Worm (Caenorhabditis elegans): ENCODE data around the gene madf-1.

The madf-1 gene

DNA sequence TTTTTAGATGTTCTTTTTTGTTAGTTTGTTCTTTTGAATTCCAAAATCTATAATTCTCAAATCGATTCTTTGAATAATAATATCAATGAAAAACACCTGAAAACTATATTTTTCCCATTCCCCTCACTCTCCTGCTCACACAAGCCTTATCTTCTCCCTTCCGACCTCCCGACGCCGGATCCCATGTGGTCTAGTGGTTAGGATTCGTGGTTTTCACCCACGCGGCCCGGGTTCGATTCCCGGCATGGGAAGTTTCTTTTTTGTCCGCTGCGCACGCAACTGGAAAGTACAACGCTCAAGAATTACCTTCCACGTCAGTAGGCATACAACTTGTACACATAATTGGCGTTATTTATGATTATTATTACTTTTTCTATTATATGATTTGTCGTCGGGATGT, 10.9 kb upstream of the madf-1 start:
- TF ChIP-seq W03F9.2 (tag; optimal IDR thresholded peaks at IDR 0.05) (no peak), dao-5 (tag; optimal IDR thresholded peaks at IDR 0.05) (peak; percentile 57)

DNA sequence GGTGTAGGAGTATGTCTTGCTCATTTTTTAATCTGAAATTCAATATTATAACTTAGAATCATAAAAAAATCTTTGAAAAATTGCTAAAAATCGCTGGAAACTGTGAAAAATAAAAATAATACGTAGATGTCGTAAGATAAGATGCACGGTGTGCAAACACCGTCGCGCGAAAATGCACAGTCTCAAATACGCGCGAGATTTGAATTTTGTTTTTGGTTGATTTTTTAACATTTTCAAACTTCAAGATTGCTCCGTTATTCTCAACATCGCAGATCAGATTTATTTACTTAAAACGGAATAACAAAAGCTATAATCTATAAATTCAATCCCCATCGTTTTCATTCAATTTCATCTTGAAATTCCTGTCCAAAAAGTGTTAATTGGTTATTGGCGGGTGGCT, 10.4 kb upstream of the madf-1 start, which contains the start of gene Y55F3BR.6:
Y55F3BR.6 (minus strand) TSS at position 32 of the 400 bp plus-strand sequence.
- TF ChIP-seq W03F9.2 (tag; optimal IDR thresholded peaks at IDR 0.05) (no peak), him-1 (tag; optimal IDR thresholded peaks at IDR 0.05) (no peak), dao-5 (tag; optimal IDR thresholded peaks at IDR 0.05) (no peak)

DNA sequence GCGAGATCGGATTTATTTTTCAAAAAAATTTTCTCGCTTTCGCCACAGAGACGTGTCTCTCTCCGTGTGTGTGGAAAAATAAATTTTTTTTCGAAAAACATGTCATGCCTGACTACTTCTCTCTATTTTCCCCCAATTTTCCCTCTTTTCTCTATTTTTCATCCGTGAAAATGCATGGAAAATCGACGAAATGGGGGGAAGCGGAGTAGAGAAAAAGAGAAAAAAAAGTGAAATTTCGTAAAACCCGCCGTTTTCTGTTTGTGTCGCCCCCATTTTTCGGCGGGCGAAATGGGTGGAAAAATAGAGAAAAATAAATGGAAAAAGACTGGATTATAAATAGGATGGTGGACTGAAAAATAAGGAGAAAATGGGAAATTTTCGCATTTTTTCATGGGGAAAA, 1.8 kb upstream of the madf-1 start:
- TF ChIP-seq dao-5 (tag; optimal IDR thresholded peaks at IDR 0.05) (no peak), W03F9.2 (tag; optimal IDR thresholded peaks at IDR 0.05) (no peak)

DNA sequence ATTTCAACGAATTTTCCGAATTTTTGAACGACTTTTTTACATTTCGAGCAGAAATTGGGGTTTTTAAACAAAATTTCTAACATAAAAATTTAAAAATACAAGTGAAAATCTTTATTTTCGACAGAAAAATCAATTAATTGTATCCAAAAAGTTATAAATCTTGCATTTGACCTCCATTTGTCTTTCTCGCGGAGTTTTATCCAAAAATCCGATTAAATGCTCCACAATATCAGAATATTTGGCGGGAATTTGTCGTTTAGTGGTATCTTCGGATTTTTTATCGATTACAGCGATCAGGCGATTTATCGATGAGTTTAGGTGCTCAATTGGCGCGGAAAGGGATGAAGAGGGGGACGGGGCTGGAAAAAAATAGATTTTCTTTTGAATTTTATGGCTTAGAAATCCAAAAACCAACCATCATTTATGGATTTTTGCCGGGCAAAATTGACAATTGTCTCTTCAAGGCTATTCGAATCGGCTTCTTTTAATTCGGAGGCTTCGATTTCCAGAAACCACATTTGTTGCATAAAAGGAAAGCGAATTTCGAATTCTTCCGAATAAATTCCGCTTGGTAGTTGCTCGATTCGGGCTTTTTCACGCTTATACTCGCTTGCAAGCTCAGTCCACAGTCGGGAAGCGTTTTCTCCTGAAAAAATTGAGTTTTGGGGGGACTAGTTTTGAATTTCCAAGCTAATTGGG, 1.3 kb downstream of the madf-1 start:
- TF ChIP-seq dao-5 (tag; optimal IDR thresholded peaks at IDR 0.05) (no peak), him-1 (tag; optimal IDR thresholded peaks at IDR 0.05) (no peak), W03F9.2 (tag; optimal IDR thresholded peaks at IDR 0.05) (no peak)

DNA sequence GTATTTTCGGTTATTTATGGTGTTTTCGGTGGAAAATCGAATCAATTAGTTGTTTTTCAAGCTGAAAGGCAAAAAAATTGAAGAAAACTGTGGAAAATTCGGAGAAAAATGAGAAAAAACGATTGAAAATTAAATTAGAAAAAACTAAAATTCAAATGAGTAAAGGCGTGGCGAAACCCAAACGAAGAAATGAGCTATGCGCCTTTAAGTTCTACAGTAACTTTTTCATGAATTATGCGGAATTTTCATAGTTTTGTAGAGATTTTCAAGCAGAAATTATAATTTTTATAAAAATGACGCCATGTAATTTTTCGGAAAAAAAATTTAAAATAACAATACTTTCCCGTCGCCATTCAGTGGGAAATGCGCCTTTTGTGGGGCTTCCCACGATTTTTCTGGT, 2.0 kb downstream of the madf-1 start:
- TF ChIP-seq him-1 (tag; optimal IDR thresholded peaks at IDR 0.05) (no peak), dao-5 (tag; optimal IDR thresholded peaks at IDR 0.05) (no peak), W03F9.2 (tag; optimal IDR thresholded peaks at IDR 0.05) (no peak)

DNA sequence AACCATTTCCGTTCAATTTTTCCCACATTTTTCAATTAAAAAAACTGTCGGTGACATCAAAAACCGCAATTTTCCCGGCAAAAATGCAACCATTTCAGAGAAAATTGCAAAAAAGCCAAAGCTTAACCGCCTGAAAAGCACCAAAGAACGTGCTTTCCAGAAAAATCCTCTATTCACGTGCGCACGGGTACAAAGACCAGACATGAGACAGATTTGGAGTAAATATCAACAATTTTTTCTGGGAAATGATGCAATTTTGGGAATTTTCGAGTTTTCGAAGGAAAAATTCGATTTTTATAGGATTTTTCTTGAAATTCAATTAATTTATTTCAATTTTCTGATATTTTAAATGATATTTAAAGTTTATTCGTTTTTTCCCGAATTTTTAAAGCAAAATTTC, 2.6 kb downstream of the madf-1 start:
- TF ChIP-seq dao-5 (tag; optimal IDR thresholded peaks at IDR 0.05) (no peak), him-1 (tag; optimal IDR thresholded peaks at IDR 0.05) (no peak)

DNA sequence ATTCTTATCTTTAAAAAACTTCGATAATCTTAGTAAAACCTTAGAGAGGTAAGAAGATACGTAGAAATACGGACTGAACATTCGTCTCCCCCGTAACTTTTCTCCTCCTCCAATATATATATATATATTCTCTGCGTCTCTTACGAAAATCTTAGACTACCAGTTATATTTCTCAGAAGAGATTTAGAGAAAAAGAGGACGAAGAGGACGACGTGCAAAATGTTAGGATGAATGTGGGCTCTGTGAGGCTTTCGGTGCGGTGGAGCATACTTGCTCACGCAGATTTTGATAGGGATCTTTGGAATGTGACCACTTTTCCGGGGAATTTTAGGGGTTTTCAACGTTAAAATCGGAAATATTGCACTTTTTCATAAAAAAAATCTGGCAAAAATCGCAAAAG, 3.3 kb downstream of the madf-1 start:
- TF ChIP-seq dao-5 (tag; optimal IDR thresholded peaks at IDR 0.05) (no peak), him-1 (tag; optimal IDR thresholded peaks at IDR 0.05) (no peak), W03F9.2 (tag; optimal IDR thresholded peaks at IDR 0.05) (no peak)

DNA sequence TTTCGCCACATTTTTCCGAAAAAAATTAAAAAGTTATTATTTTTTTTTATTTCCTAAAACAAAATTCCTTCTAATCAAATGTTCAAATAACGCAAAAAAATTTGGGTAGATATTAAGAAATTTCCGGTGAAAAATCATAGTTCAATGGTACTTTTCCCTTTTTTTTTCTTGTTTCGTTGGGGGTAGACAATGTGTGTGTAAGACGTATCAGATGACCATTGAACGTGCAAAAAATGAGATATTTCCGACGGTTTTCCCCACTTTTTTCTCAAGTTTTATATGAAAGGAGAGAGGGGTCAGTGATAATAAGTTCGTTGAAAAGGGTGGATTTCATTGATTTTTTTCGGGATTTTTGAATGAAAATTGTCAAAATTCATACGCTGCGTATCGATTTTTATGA, 5.6 kb downstream of the madf-1 start:
- TF ChIP-seq W03F9.2 (tag; optimal IDR thresholded peaks at IDR 0.05) = no peak
- no peak for TF ChIP-seq dao-5 (tag; optimal IDR thresholded peaks at IDR 0.05)
- TF ChIP-seq him-1 (tag; optimal IDR thresholded peaks at IDR 0.05) = no peak

DNA sequence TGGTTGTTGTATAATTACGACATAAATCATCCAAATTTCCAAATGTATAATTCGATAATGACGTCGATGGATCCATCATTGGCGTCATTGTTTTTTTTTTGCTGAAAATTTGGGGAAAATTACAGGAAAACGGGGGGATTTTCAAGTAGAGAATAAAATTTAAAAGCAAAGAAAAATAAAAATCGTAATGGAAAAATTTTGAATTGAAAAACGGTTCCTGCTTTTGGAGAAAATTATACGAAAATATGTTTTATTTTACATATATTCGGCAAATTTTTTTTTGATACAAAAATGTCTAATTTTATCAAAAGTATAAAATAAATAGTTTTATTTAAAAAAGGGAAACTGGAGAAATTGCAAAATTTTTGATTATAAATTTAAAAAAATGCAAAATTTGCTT, 6.8 kb downstream of the madf-1 start, which contains the start of gene zipt-15:
zipt-15 (minus strand) TSS at position 101 of the 400 bp plus-strand sequence.
- TF ChIP-seq him-1 (tag; optimal IDR thresholded peaks at IDR 0.05) (no peak), W03F9.2 (tag; optimal IDR thresholded peaks at IDR 0.05) (no peak), dao-5 (tag; optimal IDR thresholded peaks at IDR 0.05) (no peak)

DNA sequence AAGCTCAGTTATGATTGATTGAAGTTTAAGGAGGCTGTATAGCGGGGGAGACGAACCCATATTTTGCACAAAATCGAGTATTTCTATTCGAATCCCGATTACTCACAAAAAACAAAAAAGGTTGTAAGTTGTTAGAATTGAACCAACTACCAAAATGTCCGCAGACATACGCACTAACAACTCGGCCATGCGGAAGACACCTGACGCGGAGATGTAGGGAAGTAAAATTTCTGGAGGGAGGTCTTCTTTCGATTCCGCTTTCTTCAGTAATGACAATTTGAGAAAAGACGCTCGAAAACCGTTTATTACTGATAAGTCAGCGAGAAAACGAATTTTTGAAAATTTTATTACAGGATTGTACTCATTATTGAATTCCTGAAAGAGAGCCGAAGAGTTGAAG, 13.8 kb downstream of the madf-1 start:
- TF ChIP-seq him-1 (tag; optimal IDR thresholded peaks at IDR 0.05) (no peak), W03F9.2 (tag; optimal IDR thresholded peaks at IDR 0.05) (no peak), dao-5 (tag; optimal IDR thresholded peaks at IDR 0.05) (no peak)

DNA sequence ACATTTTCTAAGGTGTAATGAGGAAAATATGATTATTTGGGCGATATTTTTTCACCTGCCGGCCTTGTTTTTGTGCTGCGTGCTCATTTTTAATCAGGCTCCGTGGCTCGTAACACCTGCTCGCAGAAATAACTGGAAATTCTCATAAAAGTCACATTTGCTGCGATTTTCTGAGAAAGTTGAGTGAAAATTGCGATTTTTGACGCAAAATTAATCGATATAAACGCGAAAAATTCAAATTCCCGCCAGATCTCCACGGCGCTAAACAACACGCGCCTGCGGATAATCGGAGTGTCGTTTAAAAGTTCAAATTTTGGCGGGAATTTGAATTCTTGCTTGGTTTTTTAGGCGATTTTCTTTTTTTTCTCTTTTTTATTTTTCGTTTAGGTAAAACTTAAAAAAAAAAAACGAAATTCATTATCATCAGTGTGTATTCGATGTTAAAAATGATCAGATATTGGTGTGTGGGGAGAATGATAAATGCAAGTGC, 24.6 kb downstream of the madf-1 start, which contains the start of gene Y55F3BL.6:
Y55F3BL.6 (minus strand) TSS at position 51 of the 490 bp plus-strand sequence.
- TF ChIP-seq W03F9.2 (tag; optimal IDR thresholded peaks at IDR 0.05) = no peak
- no peak for TF ChIP-seq dao-5 (tag; optimal IDR thresholded peaks at IDR 0.05)
- TF ChIP-seq him-1 (tag; optimal IDR thresholded peaks at IDR 0.05) = no peak

DNA sequence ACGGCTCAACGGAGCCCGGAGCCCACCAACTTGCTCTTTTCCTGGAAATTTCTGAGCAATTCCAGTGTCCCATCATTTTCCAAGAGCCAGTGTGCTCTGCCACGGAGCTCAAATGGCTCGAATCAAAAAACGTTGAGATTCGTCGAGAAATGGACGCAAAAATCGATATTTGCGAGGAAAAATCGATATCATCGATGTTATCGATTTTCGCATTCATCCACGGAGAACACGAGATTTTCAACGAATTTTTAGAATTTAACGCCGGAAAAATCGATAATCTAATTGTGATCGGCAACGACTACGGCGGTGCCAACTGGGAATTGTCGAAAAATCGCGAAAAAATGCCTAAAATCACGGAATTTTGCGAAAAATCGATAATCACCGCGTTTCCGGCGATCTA, 26.0 kb downstream of the madf-1 start:
- TF ChIP-seq him-1 (tag; optimal IDR thresholded peaks at IDR 0.05) = no peak

DNA sequence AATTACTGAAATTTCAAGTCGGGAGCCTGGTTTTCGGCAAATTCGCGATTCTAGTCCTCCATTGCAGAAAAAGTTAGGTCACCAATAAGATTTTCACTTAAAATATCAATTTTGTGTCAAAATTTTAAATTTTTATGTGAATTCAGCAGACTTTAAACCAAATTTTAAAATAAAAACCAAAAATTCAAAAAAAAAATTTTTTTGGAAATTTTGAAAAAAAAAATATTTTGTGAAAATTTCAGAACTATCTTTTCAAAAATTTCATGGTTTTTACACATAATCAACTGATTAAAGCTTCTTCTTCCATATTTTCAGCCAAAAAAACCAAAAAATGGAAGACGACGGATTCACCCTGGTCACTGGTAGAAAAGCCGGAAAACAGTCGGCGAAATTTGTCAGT, 26.9 kb downstream of the madf-1 start, which contains the start of gene Y55F3BL.4:
Y55F3BL.4 (plus strand) TSS at position 301 of the 400 bp plus-strand sequence.
- no peak for TF ChIP-seq W03F9.2 (tag; optimal IDR thresholded peaks at IDR 0.05)

DNA sequence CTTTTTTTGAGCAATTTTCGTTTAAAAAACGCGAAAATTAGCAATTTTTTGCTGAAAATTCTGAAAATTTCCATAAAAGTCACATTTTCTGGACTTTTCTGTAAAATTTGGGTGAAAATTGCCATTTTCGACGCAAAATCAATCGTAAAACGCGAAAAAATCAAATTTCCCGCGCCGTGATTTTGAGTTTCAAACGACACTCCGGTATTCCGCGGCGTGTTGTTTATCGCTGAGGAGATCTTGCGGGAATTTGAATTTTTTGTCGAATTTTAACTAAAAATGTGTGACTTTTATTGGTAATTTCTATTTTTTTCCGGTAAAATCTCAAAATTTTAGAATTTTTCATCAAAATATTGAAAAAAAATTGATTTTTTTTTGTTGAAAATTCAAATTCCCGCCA, 30.5 kb downstream of the madf-1 start:
- TF ChIP-seq W03F9.2 (tag; optimal IDR thresholded peaks at IDR 0.05) (no peak), dao-5 (tag; optimal IDR thresholded peaks at IDR 0.05) (no peak), him-1 (tag; optimal IDR thresholded peaks at IDR 0.05) (no peak)

DNA sequence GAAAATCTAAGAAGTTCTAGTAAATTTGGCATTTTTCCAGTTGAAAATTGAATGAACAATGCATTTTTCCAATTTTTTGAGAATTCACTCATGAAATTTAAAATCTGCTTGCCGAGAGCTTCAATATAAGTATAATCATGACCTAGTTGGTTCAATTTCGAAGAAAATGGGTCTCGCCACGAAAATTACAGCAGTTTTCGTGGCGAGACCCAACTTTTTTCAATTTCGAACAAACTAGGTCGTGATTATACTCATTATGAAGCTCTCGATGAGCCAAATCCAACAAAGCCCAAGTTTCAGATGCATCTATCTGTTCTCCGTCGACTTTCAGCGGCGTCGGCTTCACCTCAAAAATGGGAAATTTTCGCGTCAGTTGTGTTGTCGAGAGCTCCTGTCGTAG, 31.2 kb downstream of the madf-1 start, which contains the start of gene mrpl-46:
mrpl-46 (plus strand) TSS at position 301 of the 400 bp plus-strand sequence.
- TF ChIP-seq him-1 (tag; optimal IDR thresholded peaks at IDR 0.05) (no peak), dao-5 (tag; optimal IDR thresholded peaks at IDR 0.05) (no peak), W03F9.2 (tag; optimal IDR thresholded peaks at IDR 0.05) (no peak)
